Fruit fly (Drosophila melanogaster) whole organism, pupa: ENCODE measurements around the gene Taf4.

Source experiments
- CG14655 ChIP-seq: fragments of 200-800 bp; sonication (Bioruptor generic); optimal IDR thresholded peaks from 3 replicates; lab custom pipeline; 2017; ENCODE audit warnings: mild to moderate bottlenecking, missing biosample characterization, missing genetic modification reagents, missing genetic modification characterization
- CG15710 ChIP-seq: fragments of 200-800 bp; sonication (Bioruptor generic); optimal IDR thresholded peaks from 2 replicates; lab custom pipeline; 2018; ENCODE audit warnings: missing biosample characterization, mild to moderate bottlenecking, missing genetic modification characterization, moderate library complexity
- CG32121 ChIP-seq: fragments of 200-800 bp; sonication (Bioruptor generic); IDR thresholded peaks from 2 replicates; pipeline ENCODE4 v1.3.6; 2022; ENCODE audit warnings: missing biosample characterization, missing genetic modification characterization
- D1 ChIP-seq: fragments of 200-800 bp; sonication (Bioruptor generic); optimal IDR thresholded peaks from 2 replicates; lab custom pipeline; 2018; ENCODE audit warnings: missing biosample characterization, mild to moderate bottlenecking, missing genetic modification characterization, moderate library complexity
- Ets98B ChIP-seq: fragments of 200-800 bp; sonication (Bioruptor generic); IDR thresholded peaks from 2 replicates; pipeline ENCODE4 v1.3.6; 2022; ENCODE audit warnings: missing biosample characterization, missing genetic modification characterization
- Pif1B ChIP-seq: fragments of 200-800 bp; sonication (Bioruptor generic); optimal IDR thresholded peaks from 3 replicates; lab custom pipeline; 2016; ENCODE audit warnings: missing biosample characterization, missing genetic modification characterization

DNA sequence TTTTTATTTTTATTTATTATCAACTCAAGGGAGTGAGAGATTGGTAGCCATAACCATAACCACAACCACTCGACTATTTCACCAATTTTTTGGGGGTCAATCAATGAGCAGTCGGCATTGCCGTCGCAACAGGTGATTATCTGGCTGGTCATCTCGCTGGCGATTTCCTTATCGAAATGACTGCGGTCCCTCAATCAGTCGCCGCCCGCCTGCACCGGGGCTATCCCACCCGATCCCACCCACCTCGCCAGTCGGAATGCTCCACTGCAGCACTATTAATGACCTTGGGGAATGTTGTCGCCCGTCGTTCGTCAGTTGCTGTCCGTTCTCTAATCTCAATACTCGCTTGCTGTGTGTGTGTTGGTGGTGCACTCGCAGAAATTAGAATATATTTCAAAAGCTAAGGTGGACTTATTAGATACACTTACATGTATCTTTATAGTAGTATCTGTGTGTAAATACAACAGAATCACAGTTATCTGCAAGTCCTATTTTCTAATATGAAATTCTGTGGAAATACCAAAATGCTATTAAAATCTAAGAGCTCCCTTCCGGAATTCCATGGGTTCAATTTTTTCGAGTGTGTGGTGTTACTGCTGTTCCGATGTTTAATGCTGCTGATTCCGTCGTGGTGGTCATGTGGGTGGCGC lies 47.5 kb downstream of the Taf4 start:
- TF ChIP-seq Pif1B (GFP tag; lab: Kevin White, UChicago) (no peak), D1 (tag; lab: Kevin White, UChicago) (no peak), CG15710 (peak; percentile 40), CG32121 (GFP tag; lab: Robert Waterston, UW) (0 out of 2 replicates have a peak, but pooled peaks have one; percentile 38), Ets98B (GFP tag; lab: Robert Waterston, UW) (no peak), CG14655 (peak; percentile 63)
